Worm (Caenorhabditis elegans): ENCODE results near the gene clc-3.

clc-3 gene

DNA sequence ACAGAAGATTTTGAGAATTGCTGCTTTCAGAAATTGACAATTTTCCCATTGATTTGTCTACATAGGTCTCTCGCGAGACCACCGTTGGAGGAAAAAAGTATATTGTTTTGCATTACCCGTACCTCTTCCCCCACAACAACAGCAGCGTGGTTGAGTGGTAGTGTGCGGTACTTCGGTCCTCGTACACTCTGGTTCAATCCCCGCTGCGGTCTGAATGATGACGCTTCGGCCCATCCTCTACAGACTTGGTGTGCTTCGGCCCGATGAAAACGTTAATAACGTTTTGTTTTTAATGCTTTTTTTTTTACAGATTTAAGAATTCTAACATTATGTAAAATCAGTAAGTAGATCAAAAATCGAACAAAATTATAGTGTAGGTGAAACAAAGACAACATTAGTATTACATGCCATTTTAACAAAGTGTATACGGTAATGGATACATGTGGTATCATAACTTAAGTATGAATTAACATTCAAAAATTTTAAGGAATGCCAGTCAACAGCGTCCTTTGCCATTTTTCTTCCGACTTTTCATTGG is 26.6 kb downstream of the clc-3 start, which contains the start of gene ZK816.3 (continued):
- TF ChIP-seq mes-2 (tag; optimal IDR thresholded peaks at IDR 0.05; ENCODE audit: poor library complexity, severe bottlenecking) (peak; percentile 79), F49E8.2 (tag; optimal IDR thresholded peaks at IDR 0.05; ENCODE audit: borderline replicate concordance) (no peak), ZK546.5 (tag; optimal IDR thresholded peaks at IDR 0.05) (no peak), dmd-9 (GFP tag; IDR thresholded peaks at IDR 0.05) (no peak), nhr-111 (GFP tag; optimal IDR thresholded peaks at IDR 0.05) (no peak), lin-13 (GFP tag; optimal IDR thresholded peaks at IDR 0.05) (no peak), aly-2 (tag; optimal IDR thresholded peaks at IDR 0.05) (no peak), ceh-62 (tag; optimal IDR thresholded peaks at IDR 0.05) (no peak), lin-29 (GFP tag; IDR thresholded peaks at IDR 0.05) (no peak), ztf-7 (tag; optimal IDR thresholded peaks at IDR 0.05) (no peak), nhr-11 (tag; optimal IDR thresholded peaks at IDR 0.05) (no peak), spr-3 (GFP tag; optimal IDR thresholded peaks at IDR 0.05) (no peak), duxl-1 (tag; optimal IDR thresholded peaks at IDR 0.05; ENCODE audit: poor library complexity) (peak; percentile 67), ceh-44 (GFP tag; IDR thresholded peaks at IDR 0.05) (no peak; the same call in 1 of the 2 replicates), set-16 (GFP tag; IDR thresholded peaks at IDR 0.05) (peak; percentile 27; the same call in 1 of the 2 replicates), arid-1 (GFP tag; conservative IDR thresholded peaks at IDR 0.05) (0 out of 2 replicates have a peak, but pooled peaks have one; percentile 43), ceh-82 (tag; optimal IDR thresholded peaks at IDR 0.05) (no peak), zfp-2 (tag; optimal IDR thresholded peaks at IDR 0.05) (no peak), nhr-237 (tag; optimal IDR thresholded peaks at IDR 0.05) (no peak), ZK337.2 (GFP tag; IDR thresholded peaks at IDR 0.05) (no peak), hlh-11 (tag; optimal IDR thresholded peaks at IDR 0.05) (peak; percentile 21), Y75B8A.6 (GFP tag; IDR thresholded peaks at IDR 0.05) (no peak), unc-39 (tag; optimal IDR thresholded peaks at IDR 0.05) (no peak), fos-1 (tag; optimal IDR thresholded peaks at IDR 0.05) (no peak), hmg-1.1 (GFP tag; IDR thresholded peaks at IDR 0.05) (peak; percentile 29; the same call in 1 of the 2 replicates), dmd-6 (GFP tag; IDR thresholded peaks at IDR 0.05) (peak; percentile 41; the same call in 1 of the 2 replicates), ama-1 (optimal IDR thresholded peaks at IDR 0.05) (no peak), daf-19 (GFP tag; conservative IDR thresholded peaks at IDR 0.05) (no peak), mxl-3 (GFP tag; optimal IDR thresholded peaks at IDR 0.05) (peak; percentile 25), nhr-42 (GFP tag; IDR thresholded peaks at IDR 0.05) (0 out of 2 replicates have a peak, but pooled peaks have one; percentile 21), nhr-77 (tag; optimal IDR thresholded peaks at IDR 0.05) (no peak), dve-1 (tag; optimal IDR thresholded peaks at IDR 0.05; ENCODE audit: insufficient read depth) (peak; percentile 45), fkh-10 (GFP tag; optimal IDR thresholded peaks at IDR 0.05) (no peak), madf-5 (GFP tag; IDR thresholded peaks at IDR 0.05) (0 out of 4 replicates have a peak, but pooled peaks of 1 of the 2 experiments have one; percentile 15), rbr-2 (tag; optimal IDR thresholded peaks at IDR 0.05) (peak; percentile 45), ces-1 (GFP tag; optimal IDR thresholded peaks at IDR 0.05) (no peak), Y48G9A.11 (GFP tag; IDR thresholded peaks at IDR 0.05) (no peak), zip-2 (tag; optimal IDR thresholded peaks at IDR 0.05) (no peak), dpl-1 (GFP tag; optimal IDR thresholded peaks at IDR 0.05) (no peak), lin-39 (tag; optimal IDR thresholded peaks at IDR 0.05) (no peak), nhr-76 (tag; optimal IDR thresholded peaks at IDR 0.05) (no peak), ceh-28 (tag; optimal IDR thresholded peaks at IDR 0.05) (no peak), daf-16 (GFP tag; optimal IDR thresholded peaks at IDR 0.05) (peak in 1 of 2 experiments; percentile 20), daf-16 (tag; optimal IDR thresholded peaks at IDR 0.05) (peak; percentile 51), mdt-29 (GFP tag; IDR thresholded peaks at IDR 0.05) (no peak), T20F7.1 (GFP tag; optimal IDR thresholded peaks at IDR 0.05) (no peak), zip-11 (GFP tag; IDR thresholded peaks at IDR 0.05) (0 out of 2 replicates have a peak, but pooled peaks have one; percentile 21), vab-7 (GFP tag; IDR thresholded peaks at IDR 0.05) (peak; percentile 73), F37D6.2 (tag; optimal IDR thresholded peaks at IDR 0.05) (no peak), ceh-32 (tag; optimal IDR thresholded peaks at IDR 0.05; ENCODE audit: poor library complexity) (no peak), sdz-12 (GFP tag; optimal IDR thresholded peaks at IDR 0.05) (no peak)
